Fruit fly (Drosophila melanogaster) whole organism, embryonic: ENCODE results near the gene CG17118.

Experiments used
- B-H2 ChIP-seq: fragments of 200-800 bp; sonication (Bioruptor generic); optimal IDR thresholded peaks from 2 replicates; lab custom pipeline; 2018; ENCODE audit warnings: missing biosample characterization, mild to moderate bottlenecking, missing genetic modification characterization
- CG10147 ChIP-seq: fragments of 200-800 bp; sonication (Bioruptor generic); optimal IDR thresholded peaks from 2 replicates; lab custom pipeline; 2019; ENCODE audit warnings: missing biosample characterization, mild to moderate bottlenecking, missing genetic modification characterization, moderate library complexity
- CG11456 ChIP-seq: fragments of 200-800 bp; sonication (Bioruptor generic); IDR thresholded peaks from 3 replicates; pipeline ENCODE4 v1.3.6; 2022; ENCODE audit warnings: missing biosample characterization, missing genetic modification characterization
- CG14441 ChIP-seq: fragments of 200-800 bp; sonication (Bioruptor generic); IDR thresholded peaks from 2 replicates; pipeline ENCODE4 v1.3.6; 2022; ENCODE audit warnings: missing biosample characterization, missing genetic modification characterization
- CG15514 ChIP-seq: fragments of 200-800 bp; sonication (Bioruptor generic); optimal IDR thresholded peaks from 3 replicates; lab custom pipeline; 2017; ENCODE audit warnings: missing biosample characterization, missing genetic modification characterization, mild to moderate bottlenecking, moderate library complexity, missing genetic modification reagents
- CG16815 ChIP-seq: fragments of 200-800 bp; sonication (Bioruptor generic); optimal IDR thresholded peaks from 3 replicates; lab custom pipeline; 2017; ENCODE audit warnings: missing biosample characterization, mild to moderate bottlenecking, missing genetic modification characterization
- CG17186 ChIP-seq: fragments of 200-800 bp; sonication (Bioruptor generic); optimal IDR thresholded peaks from 3 replicates; lab custom pipeline; 2017; ENCODE audit warnings: missing biosample characterization, missing genetic modification reagents, missing genetic modification characterization
- CG17328 ChIP-seq: fragments of 200-800 bp; sonication (Bioruptor generic); IDR thresholded peaks from 2 replicates; pipeline ENCODE4 v1.3.6; 2022; ENCODE audit warnings: missing biosample characterization, missing genetic modification characterization
- CG17359 ChIP-seq: fragments of 200-800 bp; sonication (Bioruptor generic); optimal IDR thresholded peaks from 3 replicates; lab custom pipeline; 2018; ENCODE audit warnings: missing biosample characterization, mild to moderate bottlenecking, missing genetic modification characterization, moderate library complexity
- CG2120 ChIP-seq: fragments of 200-800 bp; sonication (Bioruptor generic); optimal IDR thresholded peaks from 3 replicates; lab custom pipeline; 2016; ENCODE audit warnings: missing biosample characterization, missing genetic modification characterization
- CG2129 ChIP-seq: fragments of 200-800 bp; sonication (Bioruptor generic); IDR thresholded peaks from 2 replicates; pipeline ENCODE4 v1.3.6; 2022; ENCODE audit warnings: missing biosample characterization, missing genetic modification characterization; ENCODE audit not compliant: partially characterized antibody
- CG4820 ChIP-seq: fragments of 200-800 bp; sonication (Bioruptor generic); optimal IDR thresholded peaks from 3 replicates; lab custom pipeline; 2016; ENCODE audit warnings: missing biosample characterization, missing genetic modification characterization
- CG7963 ChIP-seq: fragments of 200-800 bp; sonication (Bioruptor generic); IDR thresholded peaks from 3 replicates; pipeline ENCODE4 v1.3.6; 2022; ENCODE audit warnings: missing biosample characterization, missing genetic modification characterization; ENCODE audit not compliant: partially characterized antibody
- CG9876 ChIP-seq: fragments of 200-800 bp; sonication (Bioruptor generic); optimal IDR thresholded peaks from 2 replicates; lab custom pipeline; 2016; ENCODE audit warnings: missing biosample characterization, missing genetic modification characterization
- Dad ChIP-seq: fragments of 200-800 bp; sonication (Bioruptor generic); optimal IDR thresholded peaks from 3 replicates; lab custom pipeline; 2016; ENCODE audit warnings: missing biosample characterization, missing genetic modification characterization
- Ets65A ChIP-seq: fragments of 200-800 bp; sonication (Bioruptor generic); peaks from one replicate; lab custom pipeline; 2016; ENCODE audit warnings: missing biosample characterization, missing genetic modification characterization
- Fer1 ChIP-seq: fragments of 200-800 bp; sonication (Bioruptor generic); optimal IDR thresholded peaks from 2 replicates; lab custom pipeline; 2017; ENCODE audit warnings: missing biosample characterization, mild to moderate bottlenecking, missing genetic modification characterization
- Fer3 ChIP-seq: fragments of 200-800 bp; sonication (Bioruptor generic); optimal IDR thresholded peaks from 2 replicates; lab custom pipeline; 2018; ENCODE audit warnings: missing biosample characterization, mild to moderate bottlenecking, missing genetic modification characterization, moderate library complexity
- Gug ChIP-seq: fragments of 200-800 bp; sonication (Bioruptor generic); IDR thresholded peaks from 4 replicates; pipeline ENCODE4 v1.3.6; 2022; ENCODE audit warnings: missing biosample characterization, missing genetic modification characterization
- HHEX ChIP-seq: fragments of 200-800 bp; sonication (Bioruptor generic); optimal IDR thresholded peaks from 3 replicates; lab custom pipeline; 2017; ENCODE audit warnings: missing biosample characterization, mild to moderate bottlenecking, missing genetic modification characterization, missing genetic modification reagents
- Lhr ChIP-seq: fragments of 200-800 bp; sonication (Bioruptor generic); optimal IDR thresholded peaks from 3 replicates; lab custom pipeline; 2017; ENCODE audit warnings: mild to moderate bottlenecking, missing biosample characterization, missing genetic modification reagents, missing genetic modification characterization
- NC2β ChIP-seq: fragments of 200-800 bp; sonication (Bioruptor generic); optimal IDR thresholded peaks from 2 replicates; lab custom pipeline; 2016; ENCODE audit warnings: missing biosample characterization, missing genetic modification characterization
- NK7.1 ChIP-seq: fragments of 200-800 bp; sonication (Bioruptor generic); optimal IDR thresholded peaks from 3 replicates; lab custom pipeline; 2016; ENCODE audit warnings: missing biosample characterization, missing genetic modification characterization
- PHDP ChIP-seq: fragments of 200-800 bp; sonication (Bioruptor generic); optimal IDR thresholded peaks from 3 replicates; lab custom pipeline; 2018; ENCODE audit warnings: missing biosample characterization, mild to moderate bottlenecking, missing genetic modification characterization, moderate library complexity
- Ptx1 ChIP-seq: fragments of 200-800 bp; sonication (Bioruptor generic); IDR thresholded peaks from 2 replicates; pipeline ENCODE4 v1.3.6; 2022; ENCODE audit warnings: missing biosample characterization, missing genetic modification characterization
- Xrp1 ChIP-seq: fragments of 200-800 bp; sonication (Bioruptor generic); IDR thresholded peaks from 2 replicates; pipeline ENCODE4 v1.3.6; 2022; ENCODE audit warnings: missing biosample characterization, missing genetic modification characterization
- YL-1 ChIP-seq: fragments of 200-800 bp; sonication (Bioruptor generic); optimal IDR thresholded peaks from 3 replicates; lab custom pipeline; 2017; ENCODE audit warnings: missing biosample characterization, mild to moderate bottlenecking, missing genetic modification characterization
- al ChIP-seq: fragments of 200-800 bp; sonication (Bioruptor generic); IDR thresholded peaks from 2 replicates; pipeline ENCODE4 v1.3.6; 2022; ENCODE audit warnings: missing biosample characterization, missing genetic modification characterization
- cato ChIP-seq: fragments of 200-800 bp; sonication (Bioruptor generic); optimal IDR thresholded peaks from 2 replicates; lab custom pipeline; 2016; ENCODE audit warnings: missing biosample characterization, missing genetic modification characterization, borderline replicate concordance
- chm ChIP-seq: fragments of 200-800 bp; sonication (Bioruptor generic); IDR thresholded peaks from 2 replicates; pipeline ENCODE4 v1.3.6; 2022; ENCODE audit warnings: missing biosample characterization, missing genetic modification characterization
- ci ChIP-seq: fragments of 200-800 bp; sonication (Bioruptor generic); IDR thresholded peaks from 3 replicates; pipeline ENCODE4 v1.3.6; 2022; ENCODE audit warnings: missing biosample characterization, missing genetic modification characterization
- cwo ChIP-seq: fragments of 200-800 bp; sonication (Bioruptor generic); optimal IDR thresholded peaks from 3 replicates; lab custom pipeline; 2017; ENCODE audit warnings: missing biosample characterization, missing genetic modification characterization, mild to moderate bottlenecking, moderate library complexity, missing genetic modification reagents
- en ChIP-seq: fragments of 200-800 bp; sonication (Bioruptor generic); optimal IDR thresholded peaks from 2 replicates; lab custom pipeline; 2016; ENCODE audit warnings: missing biosample characterization, missing genetic modification characterization
- fd3F ChIP-seq: fragments of 200-800 bp; sonication (Bioruptor generic); optimal IDR thresholded peaks from 2 replicates; lab custom pipeline; 2018; ENCODE audit warnings: missing biosample characterization, mild to moderate bottlenecking, missing genetic modification characterization, moderate library complexity
- gem ChIP-seq: fragments of 200-800 bp; sonication (Bioruptor generic); optimal IDR thresholded peaks from 2 replicates; lab custom pipeline; 2019; ENCODE audit warnings: missing biosample characterization, mild to moderate bottlenecking, missing genetic modification characterization, moderate library complexity
- gfzf ChIP-seq: fragments of 200-800 bp; sonication (Bioruptor generic); optimal IDR thresholded peaks from 2 replicates; lab custom pipeline; 2016; ENCODE audit warnings: missing biosample characterization, mild to moderate bottlenecking, missing genetic modification characterization, moderate library complexity
- grau ChIP-seq: fragments of 200-800 bp; optimal IDR thresholded peaks from 3 replicates; lab custom pipeline; 2019; ENCODE audit warnings: missing biosample characterization, mild to moderate bottlenecking, missing genetic modification characterization, moderate library complexity
- hbn ChIP-seq: fragments of 200-800 bp; sonication (Bioruptor generic); IDR thresholded peaks from 2 replicates; pipeline ENCODE4 v1.3.6; 2022; ENCODE audit warnings: missing biosample characterization, missing genetic modification characterization; ENCODE audit not compliant: partially characterized antibody
- inv ChIP-seq: fragments of 200-800 bp; sonication (Bioruptor generic); IDR thresholded peaks from 2 replicates; pipeline ENCODE4 v1.3.6; 2022; ENCODE audit warnings: missing biosample characterization, missing genetic modification characterization; ENCODE audit not compliant: partially characterized antibody
- jumu ChIP-seq: fragments of 200-800 bp; sonication (Bioruptor generic); optimal IDR thresholded peaks from 3 replicates; lab custom pipeline; 2016; ENCODE audit warnings: missing biosample characterization, missing genetic modification characterization
- lmd ChIP-seq: fragments of 200-800 bp; sonication (Bioruptor generic); IDR thresholded peaks from 2 replicates; pipeline ENCODE4 v1.3.6; 2022; ENCODE audit warnings: missing biosample characterization, missing genetic modification characterization
- maf-S ChIP-seq: fragments of 200-800 bp; sonication (Bioruptor generic); optimal IDR thresholded peaks from 2 replicates; lab custom pipeline; 2016; ENCODE audit warnings: missing biosample characterization, missing genetic modification characterization
- nau ChIP-seq: fragments of 200-800 bp; sonication (Bioruptor generic); optimal IDR thresholded peaks from 3 replicates; lab custom pipeline; 2017; ENCODE audit warnings: missing biosample characterization, mild to moderate bottlenecking, missing genetic modification characterization, missing genetic modification reagents
- pan ChIP-seq, 4 experiments: fragments of >200 bp in 3 of 4; fragments of 200-800 bp in 1 of 4; sonication (Bioruptor generic) in 1 of 4; optimal IDR thresholded peaks in 3 of 4; IDR thresholded peaks in 1 of 4; 2 replicates each; pipeline versions ENCODE4 v1.3.6 to Lab custom; 2017 to 2022; ENCODE audit warnings: missing biosample characterization in 2 of 4, missing genetic modification characterization in 2 of 4, mixed read lengths in 1 of 4
- sens-2 ChIP-seq: fragments of 200-800 bp; sonication (Bioruptor generic); IDR thresholded peaks from 2 replicates; pipeline ENCODE4 v1.3.6; 2022; ENCODE audit warnings: missing biosample characterization, missing genetic modification characterization
- tgo ChIP-seq: fragments of 200-800 bp; sonication (Bioruptor generic); IDR thresholded peaks from 3 replicates; pipeline ENCODE4 v1.3.6; 2022; ENCODE audit warnings: missing biosample characterization, missing genetic modification characterization
- trem ChIP-seq: fragments of 200-800 bp; optimal IDR thresholded peaks from 3 replicates; lab custom pipeline; 2019; ENCODE audit warnings: missing biosample characterization, mild to moderate bottlenecking, missing genetic modification characterization, moderate library complexity
- vvl ChIP-seq: fragments of 200-800 bp; sonication (Bioruptor generic); IDR thresholded peaks from 2 replicates; pipeline ENCODE4 v1.3.6; 2022; ENCODE audit warnings: missing biosample characterization, missing genetic modification characterization
- zen ChIP-seq: fragments of 200-800 bp; sonication (Bioruptor generic); optimal IDR thresholded peaks from 3 replicates; lab custom pipeline; 2018; ENCODE audit warnings: missing biosample characterization, mild to moderate bottlenecking, missing genetic modification characterization, moderate library complexity

Gene CG17118

dm6 chr2L:10732343-10732808 is 2.3 kb downstream of the CG17118 start, which contains the start of the genes EMC3 and Dpy-30L1 (continued):
- TF ChIP-seq CG9876 (GFP tag; lab: Kevin White, UChicago) (peak; percentile 1), CG4820 (peak; percentile 48), Ptx1 (GFP tag; lab: Robert Waterston, UW) (peak; percentile 63), NC2β (GFP tag; lab: Kevin White, UChicago) (peak; percentile 35), al (GFP tag; lab: Robert Waterston, UW) (peak; percentile 54; the same call in 1 of the 2 replicates), tgo (GFP tag; lab: Robert Waterston, UW) (peak; percentile 31; the same call in 1 of the 3 replicates), ci (0 out of 3 replicates have a peak, but pooled peaks have one; percentile 43), CG17359 (tag; lab: Kevin White, UChicago) (peak; percentile 59), pan (optimal IDR thresholded peaks at IDR 0.05; lab: Kevin White, UChicago) (no peak), pan (GFP tag; optimal IDR thresholded peaks at IDR 0.05 in 1 of 2, IDR thresholded peaks at IDR 0.05 in 1 of 2) (peak in 1 of 2 experiments; percentile 53), NK7.1 (GFP tag; lab: Kevin White, UChicago) (peak; percentile 26), CG2120 (GFP tag; lab: Kevin White, UChicago) (peak; percentile 79), grau (tag; lab: Kevin White, UChicago) (peak; percentile 66), CG11456 (GFP tag; lab: Robert Waterston, UW) (no peak), CG16815 (GFP tag; lab: Kevin White, UChicago) (no peak), gem (no peak), chm (GFP tag; lab: Robert Waterston, UW) (no peak), jumu (GFP tag; lab: Kevin White, UChicago) (peak; percentile 27), Dad (peak; percentile 32), gfzf (GFP tag; lab: Kevin White, UChicago) (peak; percentile 7), hbn (GFP tag; lab: Robert Waterston, UW) (peak; percentile 84), Fer1 (GFP tag; lab: Kevin White, UChicago) (peak; percentile 57), CG2129 (GFP tag; lab: Robert Waterston, UW) (peak; percentile 82), cwo (GFP tag; lab: Kevin White, UChicago) (no peak), lmd (GFP tag; lab: Robert Waterston, UW) (peak; percentile 43; the same call in 1 of the 2 replicates), trem (peak; percentile 72), Xrp1 (GFP tag; lab: Robert Waterston, UW) (peak; percentile 37; the same call in 1 of the 2 replicates), maf-S (no peak), sens-2 (no peak), CG17186 (GFP tag; lab: Kevin White, UChicago) (peak; percentile 77), B-H2 (GFP tag; lab: Kevin White, UChicago) (peak; percentile 23), zen (tag; lab: Kevin White, UChicago) (peak; percentile 67), nau (GFP tag; lab: Kevin White, UChicago) (no peak), YL-1 (GFP tag; lab: Kevin White, UChicago) (peak; percentile 88), en (GFP tag; lab: Kevin White, UChicago) (no peak), CG17328 (GFP tag; lab: Robert Waterston, UW) (no peak), Gug (GFP tag; lab: Robert Waterston, UW) (no peak), Ets65A (GFP tag; lab: Kevin White, UChicago) (peak; percentile 92), Lhr (peak; percentile 11), CG7963 (no peak), CG15514 (GFP tag; lab: Kevin White, UChicago) (peak; percentile 71), Fer3 (tag; lab: Kevin White, UChicago) (peak; percentile 44), PHDP (tag; lab: Kevin White, UChicago) (peak; percentile 67), cato (no peak), vvl (GFP tag; lab: Robert Waterston, UW) (peak; percentile 58; the same call in 1 of the 2 replicates), CG14441 (GFP tag; lab: Robert Waterston, UW) (peak; percentile 53; the same call in 1 of the 2 replicates), fd3F (GFP tag; lab: Kevin White, UChicago) (peak; percentile 26), HHEX (GFP tag; lab: Kevin White, UChicago) (peak; percentile 15), inv (peak; percentile 73), CG10147 (GFP tag; lab: Kevin White, UChicago) (no peak)
